Worm (Caenorhabditis elegans) whole organism, L1 larva: ENCODE measurements around the gene best-17.

Experiments
- ceh-82 ChIP-seq, 3 experiments: fragments of 150-350 bp in 1 of 3; sonication (generic microtip) in 2 of 3; optimal IDR thresholded peaks; 2 replicates each; lab custom pipeline; 2014 to 2017; ENCODE audit warnings: missing biosample characterization in 3 of 3, missing genetic modification characterization in 3 of 3
- ces-1 ChIP-seq: fragments of 150-350 bp; optimal IDR thresholded peaks from 2 replicates; lab custom pipeline; 2014; ENCODE audit warnings: missing biosample characterization, missing genetic modification reagents, missing genetic modification characterization
- egl-13 ChIP-seq: sonication (generic microtip); optimal IDR thresholded peaks from 2 replicates; lab custom pipeline; 2016; ENCODE audit warnings: missing genotype, missing genetic modification reagents, missing genetic modification characterization, missing compliant biosample characterization
- elt-3 ChIP-seq, 6 experiments: fragments of 150-350 bp in 1 of 6; sonication (generic microtip); optimal IDR thresholded peaks; 2 replicates each; lab custom pipeline; 2017 to 2018; ENCODE audit warnings: missing biosample characterization in 6 of 6, missing genetic modification characterization in 6 of 6, inconsistent platforms in 1 of 6
- grh-1 ChIP-seq: fragments of 200-800 bp; sonication (Bioruptor generic); IDR thresholded peaks from 2 replicates; pipeline ENCODE4 v1.3.6; 2022; ENCODE audit warnings: missing genetic modification reagents, missing genetic modification characterization, missing compliant biosample characterization
- hpl-2 ChIP-seq: fragments of 150-350 bp; optimal IDR thresholded peaks from 2 replicates; lab custom pipeline; 2014; ENCODE audit warnings: missing biosample characterization, missing genetic modification reagents, missing genetic modification characterization
- lin-35 ChIP-seq, 2 experiments: fragments of 150-350 bp; optimal IDR thresholded peaks; 2 replicates each; lab custom pipeline; 2014; ENCODE audit warnings: missing biosample characterization in 2 of 2, missing genetic modification characterization in 2 of 2, missing genetic modification reagents in 2 of 2
- lir-3 ChIP-seq: sonication (generic microtip); optimal IDR thresholded peaks from 2 replicates; lab custom pipeline; 2016; ENCODE audit warnings: mild to moderate bottlenecking, missing genetic modification characterization, moderate library complexity, missing compliant biosample characterization; ENCODE audit not compliant: poor library complexity
- mab-9 ChIP-seq: fragments of 200-800 bp; sonication (Bioruptor generic); IDR thresholded peaks from 2 replicates; pipeline ENCODE4 v1.3.6; 2022; ENCODE audit warnings: missing genetic modification reagents, missing genetic modification characterization, missing compliant biosample characterization
- mef-2 ChIP-seq: fragments of 150-350 bp; optimal IDR thresholded peaks from 2 replicates; lab custom pipeline; 2014; ENCODE audit warnings: missing biosample characterization, missing genetic modification characterization
- nhr-11 ChIP-seq: fragments of 150-350 bp; optimal IDR thresholded peaks from 2 replicates; lab custom pipeline; 2014; ENCODE audit warnings: missing biosample characterization, missing genetic modification characterization
- nhr-19 ChIP-seq: fragments of 200-800 bp; sonication (Bioruptor generic); conservative IDR thresholded peaks from 2 replicates; pipeline ENCODE4 v1.3.6; 2022; ENCODE audit warnings: missing genetic modification characterization, missing compliant biosample characterization
- nhr-237 ChIP-seq: fragments of 150-350 bp; optimal IDR thresholded peaks from 2 replicates; lab custom pipeline; 2014; ENCODE audit warnings: missing biosample characterization, missing genetic modification characterization
- nhr-47 ChIP-seq: sonication (generic microtip); optimal IDR thresholded peaks from 2 replicates; lab custom pipeline; 2016; ENCODE audit warnings: mild to moderate bottlenecking, missing genetic modification characterization, moderate library complexity, missing compliant biosample characterization
- nhr-71 ChIP-seq: sonication (generic microtip); optimal IDR thresholded peaks from 2 replicates; lab custom pipeline; 2016; ENCODE audit warnings: mild to moderate bottlenecking, missing genetic modification characterization, moderate library complexity, missing compliant biosample characterization
- pag-3 ChIP-seq: sonication (generic microtip); optimal IDR thresholded peaks from 2 replicates; lab custom pipeline; 2017; ENCODE audit warnings: missing genetic modification characterization, mild to moderate bottlenecking, missing compliant biosample characterization, antibody characterized with exemption, borderline replicate concordance; ENCODE audit not compliant: insufficient read depth
- rnt-1 ChIP-seq: sonication (generic microtip); optimal IDR thresholded peaks from 2 replicates; lab custom pipeline; 2016; ENCODE audit warnings: mild to moderate bottlenecking, missing genetic modification characterization, moderate library complexity, missing compliant biosample characterization
- sox-4 ChIP-seq: sonication (generic microtip); optimal IDR thresholded peaks from 2 replicates; lab custom pipeline; 2016; ENCODE audit warnings: missing genetic modification characterization, missing compliant biosample characterization
- unc-62 ChIP-seq: fragments of 150-350 bp; optimal IDR thresholded peaks from 2 replicates; lab custom pipeline; 2014; ENCODE audit warnings: missing biosample characterization, missing genetic modification reagents, missing genetic modification characterization
- ztf-11 ChIP-seq, 2 experiments: sonication (generic microtip); optimal IDR thresholded peaks; 2 replicates each; lab custom pipeline; 2016 to 2017; ENCODE audit warnings: missing genetic modification characterization in 2 of 2, missing biosample characterization in 1 of 2, missing compliant biosample characterization in 1 of 2

Gene best-17

DNA sequence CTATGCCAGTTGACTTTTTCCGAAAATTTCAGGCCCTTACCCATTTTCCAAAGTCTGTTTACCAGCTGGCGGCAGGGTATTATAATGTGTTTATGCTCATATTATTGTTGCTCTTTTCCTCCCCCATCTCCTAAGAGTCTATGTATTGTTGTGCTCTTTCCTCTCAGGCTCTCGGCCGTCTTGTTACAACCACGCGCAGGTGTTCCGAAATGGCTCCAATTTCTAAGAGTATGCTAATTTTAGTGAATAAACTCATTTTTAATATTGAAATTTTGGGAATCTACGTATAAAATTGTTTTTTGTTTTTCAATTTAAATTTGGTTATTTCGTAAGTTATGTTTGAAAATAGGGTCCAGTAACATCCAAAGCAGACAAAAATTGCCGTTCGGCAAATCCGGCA, 51.4 kb downstream of the best-17 start:
- TF ChIP-seq nhr-19 (GFP tag; lab: Robert Waterston, UW) (no peak), ces-1 (no peak), lin-35 (GFP tag; optimal IDR thresholded peaks at IDR 0.05; lab: Kevin White, UChicago) (no peak), lir-3 (tag; lab: Kevin White, UChicago) (no peak), nhr-71 (tag; lab: Kevin White, UChicago) (no peak), ztf-11 (tag; optimal IDR thresholded peaks at IDR 0.05; lab: Kevin White, UChicago) (no peak), rnt-1 (no peak), mef-2 (tag; lab: Kevin White, UChicago) (no peak), pag-3 (tag; lab: Kevin White, UChicago) (no peak), unc-62 (GFP tag; lab: Kevin White, UChicago) (no peak), ceh-82 (tag; optimal IDR thresholded peaks at IDR 0.05; lab: Kevin White, UChicago) (no peak), nhr-47 (tag; lab: Kevin White, UChicago) (no peak), nhr-237 (tag; lab: Kevin White, UChicago) (no peak), egl-13 (tag; lab: Kevin White, UChicago) (no peak), nhr-11 (tag; lab: Kevin White, UChicago) (no peak), hpl-2 (GFP tag; lab: Kevin White, UChicago) (no peak), elt-3 (tag; optimal IDR thresholded peaks at IDR 0.05; lab: Kevin White, UChicago) (no peak), grh-1 (GFP tag; lab: Robert Waterston, UW) (no peak), mab-9 (no peak), sox-4 (tag; lab: Kevin White, UChicago) (no peak)
- TF ChIP-seq, all 84 proteins: peak for 0
